Worm (Caenorhabditis elegans) whole organism, L4 larva: ENCODE measurements around the gene T01E8.1.

Experiments used
- lin-39 ChIP-seq: fragments of 150-350 bp; optimal IDR thresholded peaks from 2 replicates; lab custom pipeline; 2014; ENCODE audit warnings: missing biosample characterization, missing genetic modification reagents, missing genetic modification characterization
- lsy-2 ChIP-seq, 2 experiments: fragments of 150-350 bp in 1 of 2; sonication (generic microtip) in 1 of 2; optimal IDR thresholded peaks; 2 replicates each; lab custom pipeline; 2014 to 2017; ENCODE audit warnings: missing biosample characterization in 2 of 2, missing genetic modification characterization in 2 of 2
- nhr-237 ChIP-seq: sonication (generic microtip); optimal IDR thresholded peaks from 2 replicates; lab custom pipeline; 2017; ENCODE audit warnings: missing biosample characterization, missing genetic modification characterization
- nhr-6 ChIP-seq: fragments of 150-350 bp; optimal IDR thresholded peaks from 2 replicates; lab custom pipeline; 2014; ENCODE audit warnings: missing biosample characterization, missing genetic modification characterization
- snpc-4 ChIP-seq: fragments of 150-350 bp; optimal IDR thresholded peaks from 2 replicates; lab custom pipeline; 2014; ENCODE audit warnings: missing biosample characterization, missing genetic modification characterization
- ztf-11 ChIP-seq: fragments of 150-350 bp; optimal IDR thresholded peaks from 2 replicates; lab custom pipeline; 2014; ENCODE audit warnings: missing biosample characterization, missing genetic modification characterization

DNA sequence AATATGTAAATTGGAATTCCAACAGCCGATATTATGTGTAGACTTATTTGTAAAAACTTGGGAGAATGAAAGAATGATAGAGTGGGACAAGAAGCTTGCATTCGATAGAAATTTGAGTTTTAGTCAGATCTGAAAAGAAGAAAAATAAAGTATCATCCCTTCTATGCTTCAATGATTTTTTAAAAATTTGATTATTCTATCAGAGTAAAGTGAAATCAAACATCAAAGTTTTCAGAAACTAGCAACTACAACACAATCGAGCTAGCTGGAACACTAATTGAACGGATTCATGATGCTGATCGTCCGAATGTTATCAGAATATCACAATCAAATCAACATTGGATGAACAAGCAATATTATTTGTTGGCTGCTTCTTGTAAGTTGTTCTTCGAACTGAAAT lies 20.5 kb downstream of the T01E8.1 start, which contains the start of gene srh-135:
- TF ChIP-seq lsy-2 (tag; optimal IDR thresholded peaks at IDR 0.05; lab: Kevin White, UChicago) (no peak), snpc-4 (no peak), nhr-6 (tag; lab: Kevin White, UChicago) (no peak), nhr-237 (tag; lab: Kevin White, UChicago) (no peak), ztf-11 (tag; lab: Kevin White, UChicago) (no peak), lin-39 (tag; lab: Kevin White, UChicago) (no peak)
